Fruit fly (Drosophila melanogaster): ENCODE measurements around the gene His4r.
A peak's percentile ranks its signal among the peaks of the same experiment; 100 is the strongest.

The His4r gene

DNA sequence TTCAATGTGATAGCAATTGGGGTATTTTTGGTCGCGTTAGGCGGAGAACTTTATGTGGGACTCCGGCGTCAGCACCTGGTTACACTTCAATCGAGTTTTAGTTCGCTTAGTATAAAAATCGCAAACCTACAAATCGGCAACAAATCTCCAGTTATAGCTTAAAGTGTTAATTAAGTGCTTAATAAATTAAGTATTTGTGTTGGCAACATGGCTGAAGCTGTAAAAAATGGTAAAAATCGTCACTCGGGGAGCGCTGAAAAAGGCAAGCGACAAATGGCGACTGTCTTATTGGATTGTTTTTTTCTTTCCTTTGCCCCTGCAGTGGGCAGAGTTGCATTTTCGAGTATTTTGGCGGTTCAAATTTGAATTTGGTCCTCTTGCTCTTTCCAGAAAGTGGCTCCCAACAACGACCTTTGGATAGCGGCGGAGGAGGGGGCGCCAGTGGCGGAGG is 33.8 kb downstream of the His4r start, which contains the start of gene Hexim (continued):
- TF ChIP-seq grau (tag; optimal IDR thresholded peaks at IDR 0.05) (no peak), CG6689 (GFP tag; IDR thresholded peaks at IDR 0.05) (no peak), pzg (GFP tag; optimal IDR thresholded peaks at IDR 0.05) (peak; percentile 84), run (tag; optimal IDR thresholded peaks at IDR 0.05) (no peak), gfzf (GFP tag; optimal IDR thresholded peaks at IDR 0.05) (peak; percentile 96), hkb (optimal IDR thresholded peaks at IDR 0.05) (peak; percentile 68), hkb (GFP tag; IDR thresholded peaks at IDR 0.05) (no peak), pita (GFP tag; optimal IDR thresholded peaks at IDR 0.05) (no peak), en (GFP tag; optimal IDR thresholded peaks at IDR 0.05) (no peak), Pdp1 (GFP tag; optimal IDR thresholded peaks at IDR 0.05) (no peak), ewg (GFP tag; optimal IDR thresholded peaks at IDR 0.05) (no peak), Deaf1 (tag; optimal IDR thresholded peaks at IDR 0.05) (no peak), mam (GFP tag; optimal IDR thresholded peaks at IDR 0.05) (no peak), HLH54F (GFP tag; optimal IDR thresholded peaks at IDR 0.05) (no peak), gem (tag; optimal IDR thresholded peaks at IDR 0.05) (no peak), gt (GFP tag; IDR thresholded peaks at IDR 0.05) (no peak), maf-S (GFP tag; optimal IDR thresholded peaks at IDR 0.05) (no peak), onecut (GFP tag; IDR thresholded peaks at IDR 0.05) (peak; percentile 26), Atf-2 (GFP tag; optimal IDR thresholded peaks at IDR 0.05) (no peak), CG42726 (GFP tag; IDR thresholded peaks at IDR 0.05; ENCODE audit: partially characterized antibody) (no peak), chinmo (GFP tag; IDR thresholded peaks at IDR 0.05; ENCODE audit: partially characterized antibody) (0 out of 4 replicates have a peak, but pooled peaks have one; percentile 41), CG8924 (tag; optimal IDR thresholded peaks at IDR 0.05) (no peak), tin (GFP tag; optimal IDR thresholded peaks at IDR 0.05) (no peak), wor (GFP tag; IDR thresholded peaks at IDR 0.05) (no peak), Optix (GFP tag; IDR thresholded peaks at IDR 0.05) (no peak), esg (GFP tag; conservative IDR thresholded peaks at IDR 0.05) (no peak), Asciz (GFP tag; optimal IDR thresholded peaks at IDR 0.05) (no peak), tll (GFP tag; optimal IDR thresholded peaks at IDR 0.05) (no peak), Dip2 (GFP tag; IDR thresholded peaks at IDR 0.05) (no peak), HHEX (GFP tag; optimal IDR thresholded peaks at IDR 0.05) (no peak), tx (GFP tag; optimal IDR thresholded peaks at IDR 0.05) (no peak), CG18619 (GFP tag; optimal IDR thresholded peaks at IDR 0.05) (no peak), CG12942 (GFP tag; optimal IDR thresholded peaks at IDR 0.05) (no peak), ham (GFP tag; IDR thresholded peaks at IDR 0.05) (no peak), CG2889 (GFP tag; IDR thresholded peaks at IDR 0.05) (no peak), CG11085 (GFP tag; IDR thresholded peaks at IDR 0.05) (no peak), tup (GFP tag; optimal IDR thresholded peaks at IDR 0.05) (no peak), Lpt (GFP tag; optimal IDR thresholded peaks at IDR 0.05) (no peak), Hand (GFP tag; optimal IDR thresholded peaks at IDR 0.05) (no peak), slou (GFP tag; optimal IDR thresholded peaks at IDR 0.05) (no peak), yki (optimal IDR thresholded peaks at IDR 0.05) (no peak), CG13287 (GFP tag; IDR thresholded peaks at IDR 0.05; ENCODE audit: partially characterized antibody) (peak; percentile 55), aop (GFP tag; IDR thresholded peaks at IDR 0.05) (no peak), CG4707 (GFP tag; optimal IDR thresholded peaks at IDR 0.05) (no peak), CG9437 (GFP tag; optimal IDR thresholded peaks at IDR 0.05) (no peak), ken (GFP tag; IDR thresholded peaks at IDR 0.05) (no peak), ac (GFP tag; optimal IDR thresholded peaks at IDR 0.05) (no peak), Nf-YC (tag; optimal IDR thresholded peaks at IDR 0.05) (peak; percentile 75), wdn (GFP tag; IDR thresholded peaks at IDR 0.05) (no peak), CG4282 (GFP tag; optimal IDR thresholded peaks at IDR 0.05) (no peak), nom (GFP tag; optimal IDR thresholded peaks at IDR 0.05) (peak; percentile 78), pum (GFP tag; optimal IDR thresholded peaks at IDR 0.05) (no peak)
